Fruit fly (Drosophila melanogaster) whole organism, embryonic: ENCODE measurements around the gene Trim9.
A peak's percentile ranks its signal among the peaks of the same experiment; 100 is the strongest.

ENCODE experiments used
- Abd-B ChIP-seq: fragments of 200-800 bp; sonication (Bioruptor generic); optimal IDR thresholded peaks from 2 replicates; lab custom pipeline; 2018; ENCODE audit warnings: missing biosample characterization, mild to moderate bottlenecking, missing genetic modification characterization, moderate library complexity
- Asciz ChIP-seq: fragments of 200-800 bp; sonication (Bioruptor generic); optimal IDR thresholded peaks from 2 replicates; lab custom pipeline; 2017; ENCODE audit warnings: missing biosample characterization, mild to moderate bottlenecking, missing genetic modification characterization, missing genetic modification reagents
- CG10321 ChIP-seq: fragments of 200-800 bp; sonication (Bioruptor generic); IDR thresholded peaks from 2 replicates; pipeline ENCODE4 v1.3.6; 2022; ENCODE audit warnings: missing biosample characterization, missing genetic modification characterization
- CG11247 ChIP-seq: fragments of 200-800 bp; sonication (Bioruptor generic); IDR thresholded peaks from 2 replicates; pipeline ENCODE4 v1.3.6; 2022; ENCODE audit warnings: missing biosample characterization, missing genetic modification characterization
- CG14441 ChIP-seq: fragments of 200-800 bp; sonication (Bioruptor generic); IDR thresholded peaks from 2 replicates; pipeline ENCODE4 v1.3.6; 2022; ENCODE audit warnings: missing biosample characterization, missing genetic modification characterization
- CG15011 ChIP-seq: fragments of 200-800 bp; sonication (Bioruptor generic); optimal IDR thresholded peaks from 3 replicates; lab custom pipeline; 2018; ENCODE audit warnings: missing biosample characterization, mild to moderate bottlenecking, missing genetic modification characterization
- CG17328 ChIP-seq: fragments of 200-800 bp; sonication (Bioruptor generic); IDR thresholded peaks from 2 replicates; pipeline ENCODE4 v1.3.6; 2022; ENCODE audit warnings: missing biosample characterization, missing genetic modification characterization
- CG17361 ChIP-seq: fragments of 200-800 bp; sonication (Bioruptor generic); IDR thresholded peaks from 3 replicates; pipeline ENCODE4 v1.3.6; 2022; ENCODE audit warnings: missing biosample characterization, missing genetic modification characterization
- CG2116 ChIP-seq: fragments of 200-800 bp; sonication (Bioruptor generic); optimal IDR thresholded peaks from 3 replicates; lab custom pipeline; 2018; ENCODE audit warnings: missing biosample characterization, mild to moderate bottlenecking, missing genetic modification characterization
- CG2199 ChIP-seq: fragments of 200-800 bp; sonication (Bioruptor generic); IDR thresholded peaks from 3 replicates; pipeline ENCODE4 v1.3.6; 2022; ENCODE audit warnings: missing biosample characterization, missing genetic modification characterization
- CG32767 ChIP-seq: fragments of 200-800 bp; sonication (Bioruptor generic); IDR thresholded peaks from 2 replicates; pipeline ENCODE4 v1.3.6; 2022; ENCODE audit warnings: missing biosample characterization, missing genetic modification characterization
- CG33557 ChIP-seq: fragments of 200-800 bp; sonication (Bioruptor generic); optimal IDR thresholded peaks from 2 replicates; lab custom pipeline; 2019; ENCODE audit warnings: missing biosample characterization, mild to moderate bottlenecking, missing genetic modification characterization, moderate library complexity
- CG4707 ChIP-seq: fragments of 200-800 bp; sonication (Bioruptor generic); optimal IDR thresholded peaks from 2 replicates; lab custom pipeline; 2018; ENCODE audit warnings: missing biosample characterization, mild to moderate bottlenecking, missing genetic modification characterization, moderate library complexity
- CG6175 ChIP-seq: fragments of 200-800 bp; sonication (Bioruptor generic); IDR thresholded peaks from 3 replicates; pipeline ENCODE4 v1.3.6; 2022; ENCODE audit warnings: missing biosample characterization, missing genetic modification characterization
- CG6654 ChIP-seq: fragments of 200-800 bp; sonication (Bioruptor generic); optimal IDR thresholded peaks from 2 replicates; lab custom pipeline; 2017; ENCODE audit warnings: missing biosample characterization, mild to moderate bottlenecking, missing genetic modification characterization
- CG6813 ChIP-seq: fragments of 200-800 bp; sonication (Bioruptor generic); optimal IDR thresholded peaks from 2 replicates; lab custom pipeline; 2017; ENCODE audit warnings: missing biosample characterization, missing genetic modification characterization, mild to moderate bottlenecking, moderate library complexity, missing genetic modification reagents
- CG7271 ChIP-seq: fragments of 200-800 bp; sonication (Bioruptor generic); optimal IDR thresholded peaks from 2 replicates; lab custom pipeline; 2018; ENCODE audit warnings: missing biosample characterization, mild to moderate bottlenecking, missing genetic modification characterization, moderate library complexity
- CG7556 ChIP-seq: fragments of 200-800 bp; sonication (Bioruptor generic); optimal IDR thresholded peaks from 2 replicates; lab custom pipeline; 2017; ENCODE audit warnings: missing biosample characterization, mild to moderate bottlenecking, missing genetic modification characterization
- CHES-1-like ChIP-seq: fragments of 200-800 bp; sonication (Bioruptor generic); optimal IDR thresholded peaks from 2 replicates; lab custom pipeline; 2016; ENCODE audit warnings: missing biosample characterization, missing genetic modification characterization
- E2f2 ChIP-seq: fragments of 200-800 bp; sonication (Bioruptor generic); IDR thresholded peaks from 2 replicates; pipeline ENCODE4 v1.3.6; 2022; ENCODE audit warnings: missing biosample characterization, missing genetic modification characterization
- Fer3 ChIP-seq: fragments of 200-800 bp; sonication (Bioruptor generic); optimal IDR thresholded peaks from 2 replicates; lab custom pipeline; 2018; ENCODE audit warnings: missing biosample characterization, mild to moderate bottlenecking, missing genetic modification characterization, moderate library complexity
- GATAe ChIP-seq: fragments of 200-800 bp; sonication (Bioruptor generic); conservative IDR thresholded peaks from 2 replicates; pipeline ENCODE4 v1.3.6; 2022; ENCODE audit warnings: missing biosample characterization, missing genetic modification characterization
- Gsc ChIP-seq: fragments of 200-800 bp; sonication (Bioruptor generic); IDR thresholded peaks from 2 replicates; pipeline ENCODE4 v1.3.6; 2022; ENCODE audit warnings: missing biosample characterization, missing genetic modification characterization
- Hsf ChIP-seq: fragments of 200-800 bp; sonication (Bioruptor generic); optimal IDR thresholded peaks from 3 replicates; lab custom pipeline; 2016; ENCODE audit warnings: missing biosample characterization, missing genetic modification characterization
- Jarid2 ChIP-seq: fragments of 200-800 bp; sonication (Bioruptor generic); optimal IDR thresholded peaks from 3 replicates; lab custom pipeline; 2017; ENCODE audit warnings: mild to moderate bottlenecking, missing biosample characterization, missing genetic modification reagents, missing genetic modification characterization
- Oaz ChIP-seq: fragments of 200-800 bp; sonication (Bioruptor generic); IDR thresholded peaks from 2 replicates; pipeline ENCODE4 v1.3.6; 2022; ENCODE audit warnings: missing biosample characterization, missing genetic modification characterization
- Oli ChIP-seq: fragments of 200-800 bp; sonication (Bioruptor generic); optimal IDR thresholded peaks from 2 replicates; lab custom pipeline; 2018; ENCODE audit warnings: missing biosample characterization, mild to moderate bottlenecking, missing genetic modification characterization, moderate library complexity
- Optix ChIP-seq: fragments of 200-800 bp; sonication (Bioruptor generic); IDR thresholded peaks from 3 replicates; pipeline ENCODE4 v1.3.6; 2022; ENCODE audit warnings: missing biosample characterization, missing genetic modification characterization
- PHDP ChIP-seq: fragments of 200-800 bp; sonication (Bioruptor generic); optimal IDR thresholded peaks from 3 replicates; lab custom pipeline; 2018; ENCODE audit warnings: missing biosample characterization, mild to moderate bottlenecking, missing genetic modification characterization, moderate library complexity
- Scr ChIP-seq: fragments of 200-800 bp; sonication (Bioruptor generic); IDR thresholded peaks from 2 replicates; pipeline ENCODE4 v1.3.6; 2022; ENCODE audit warnings: missing biosample characterization, missing genetic modification characterization; ENCODE audit not compliant: partially characterized antibody
- Stat92E ChIP-seq, 3 experiments: fragments of >200 bp in 2 of 3; fragments of 200-800 bp in 1 of 3; sonication (Bioruptor generic) in 1 of 3; optimal IDR thresholded peaks; 2 replicates each; lab custom pipeline; 2017 to 2019; ENCODE audit warnings: missing biosample characterization in 3 of 3, missing genetic modification characterization in 3 of 3, mild to moderate bottlenecking in 1 of 3, moderate library complexity in 1 of 3
- Xbp1 ChIP-seq: fragments of 200-800 bp; sonication (Bioruptor generic); optimal IDR thresholded peaks from 3 replicates; lab custom pipeline; 2016; ENCODE audit warnings: missing biosample characterization, mild to moderate bottlenecking, missing genetic modification characterization
- btn ChIP-seq: fragments of 200-800 bp; sonication (Bioruptor generic); optimal IDR thresholded peaks from 2 replicates; lab custom pipeline; 2016; ENCODE audit warnings: missing biosample characterization, missing genetic modification characterization
- ci ChIP-seq: fragments of 200-800 bp; sonication (Bioruptor generic); IDR thresholded peaks from 3 replicates; pipeline ENCODE4 v1.3.6; 2022; ENCODE audit warnings: missing biosample characterization, missing genetic modification characterization
- exex ChIP-seq: fragments of 200-800 bp; sonication (Bioruptor generic); optimal IDR thresholded peaks from 4 replicates; lab custom pipeline; 2018; ENCODE audit warnings: missing biosample characterization, mild to moderate bottlenecking, missing genetic modification characterization, moderate library complexity
- fd96Cb ChIP-seq: fragments of 200-800 bp; sonication (Bioruptor generic); optimal IDR thresholded peaks from 2 replicates; lab custom pipeline; 2018; ENCODE audit warnings: missing biosample characterization, mild to moderate bottlenecking, missing genetic modification characterization, moderate library complexity
- ftz-f1 ChIP-seq: fragments of 200-800 bp; sonication (Bioruptor generic); optimal IDR thresholded peaks from 2 replicates; lab custom pipeline; 2016; ENCODE audit warnings: missing biosample characterization, missing genetic modification characterization
- ken ChIP-seq: fragments of 200-800 bp; sonication (Bioruptor generic); IDR thresholded peaks from 3 replicates; pipeline ENCODE4 v1.3.6; 2022; ENCODE audit warnings: missing biosample characterization, missing genetic modification characterization
- kni ChIP-seq: fragments of 200-800 bp; sonication (Bioruptor generic); optimal IDR thresholded peaks from 3 replicates; lab custom pipeline; 2017; ENCODE audit warnings: mild to moderate bottlenecking, missing biosample characterization, missing genetic modification reagents, missing genetic modification characterization
- lab ChIP-seq: fragments of 200-800 bp; sonication (Bioruptor generic); optimal IDR thresholded peaks from 3 replicates; lab custom pipeline; 2017; ENCODE audit warnings: missing biosample characterization, missing genetic modification characterization, mild to moderate bottlenecking, moderate library complexity, missing genetic modification reagents
- lbe ChIP-seq: fragments of 200-800 bp; sonication (Bioruptor generic); optimal IDR thresholded peaks from 2 replicates; lab custom pipeline; 2016; ENCODE audit warnings: missing biosample characterization, mild to moderate bottlenecking, missing genetic modification characterization
- maf-S ChIP-seq: fragments of 200-800 bp; sonication (Bioruptor generic); optimal IDR thresholded peaks from 2 replicates; lab custom pipeline; 2016; ENCODE audit warnings: missing biosample characterization, missing genetic modification characterization
- org-1 ChIP-seq: fragments of 200-800 bp; sonication (Bioruptor generic); optimal IDR thresholded peaks from 2 replicates; lab custom pipeline; 2017; ENCODE audit warnings: missing biosample characterization, missing genetic modification characterization
- run ChIP-seq: fragments of 200-800 bp; sonication (Bioruptor generic); optimal IDR thresholded peaks from 3 replicates; lab custom pipeline; 2018; ENCODE audit warnings: missing biosample characterization, mild to moderate bottlenecking, missing genetic modification characterization
- sc ChIP-seq, 3 experiments: fragments of >200 bp in 2 of 3; fragments of 200-800 bp in 1 of 3; sonication (Bioruptor generic) in 1 of 3; optimal IDR thresholded peaks; 2 replicates in 2 of 3; 3 replicates in 1 of 3; lab custom pipeline; 2017; ENCODE audit warnings: mild to moderate bottlenecking in 1 of 3, missing biosample characterization in 1 of 3, missing genetic modification characterization in 1 of 3, missing genetic modification reagents in 1 of 3
- sr ChIP-seq: fragments of 200-800 bp; sonication (Bioruptor generic); IDR thresholded peaks from 3 replicates; pipeline ENCODE4 v1.3.6; 2022; ENCODE audit warnings: missing biosample characterization, missing genetic modification characterization
- twi ChIP-seq: fragments of 200-800 bp; optimal IDR thresholded peaks from 2 replicates; lab custom pipeline; 2019; ENCODE audit warnings: missing biosample characterization, mild to moderate bottlenecking, missing genetic modification characterization, moderate library complexity
- tx ChIP-seq: fragments of 200-800 bp; sonication (Bioruptor generic); optimal IDR thresholded peaks from 2 replicates; lab custom pipeline; 2016; ENCODE audit warnings: missing biosample characterization, missing genetic modification characterization
- vvl ChIP-seq: fragments of 200-800 bp; sonication (Bioruptor generic); IDR thresholded peaks from 2 replicates; pipeline ENCODE4 v1.3.6; 2022; ENCODE audit warnings: missing biosample characterization, missing genetic modification characterization
- zen2 ChIP-seq: fragments of 200-800 bp; sonication (Bioruptor generic); IDR thresholded peaks from 3 replicates; pipeline ENCODE4 v1.3.6; 2022; ENCODE audit warnings: missing biosample characterization, missing genetic modification characterization; ENCODE audit not compliant: partially characterized antibody
- zfh2 ChIP-seq: fragments of 200-800 bp; sonication (Bioruptor generic); optimal IDR thresholded peaks from 2 replicates; lab custom pipeline; 2016; ENCODE audit warnings: missing biosample characterization, missing genetic modification characterization

Gene Trim9

dm6 chr2L:10554676-10555075, 10.0 kb downstream of the Trim9 start (continued):
- no peak for TF ChIP-seq Gsc
- peak; percentile 81 for TF ChIP-seq twi (tag; lab: Kevin White, UChicago)
- no peak for TF ChIP-seq tx (GFP tag; lab: Kevin White, UChicago)
- no peak for TF ChIP-seq Hsf (GFP tag; lab: Kevin White, UChicago)
- TF ChIP-seq lbe, result no peak
- TF ChIP-seq CG6813 (GFP tag; lab: Kevin White, UChicago), result no peak
- no peak for TF ChIP-seq Oaz
- peak; percentile 42 for TF ChIP-seq lab
- TF ChIP-seq ci (GFP tag; lab: Robert Waterston, UW), result 0 out of 3 replicates have a peak, but pooled peaks have one; percentile 36
- TF ChIP-seq PHDP (tag; lab: Kevin White, UChicago), result no peak
- no peak for TF ChIP-seq Asciz
- no peak for TF ChIP-seq CHES-1-like (GFP tag; lab: Kevin White, UChicago)
- TF ChIP-seq Fer3 (tag; lab: Kevin White, UChicago), result no peak
- no peak for TF ChIP-seq CG4707 (GFP tag; lab: Kevin White, UChicago)
- TF ChIP-seq sr (GFP tag; lab: Robert Waterston, UW), result no peak
- TF ChIP-seq CG17361 (GFP tag; lab: Robert Waterston, UW), result no peak
- peak in 1 of 3 experiments; percentile 86 for TF ChIP-seq Stat92E (GFP tag; optimal IDR thresholded peaks at IDR 0.05; lab: Kevin White, UChicago)
- no peak for TF ChIP-seq CG10321
- peak; percentile 61 for TF ChIP-seq exex (tag; lab: Kevin White, UChicago)
- TF ChIP-seq run (tag; lab: Kevin White, UChicago), result no peak
- no peak for TF ChIP-seq Scr
- TF ChIP-seq fd96Cb, result no peak
- no peak for TF ChIP-seq CG33557 (GFP tag; lab: Kevin White, UChicago)
- TF ChIP-seq sc (optimal IDR thresholded peaks at IDR 0.05; lab: Kevin White, UChicago), result no peak
- TF ChIP-seq sc (GFP tag; optimal IDR thresholded peaks at IDR 0.05; lab: Kevin White, UChicago), result no peak
- TF ChIP-seq ftz-f1 (GFP tag; lab: Kevin White, UChicago), result no peak
- TF ChIP-seq zen2 (GFP tag; lab: Robert Waterston, UW), result no peak
- TF ChIP-seq CG17328 (GFP tag; lab: Robert Waterston, UW), result no peak
- TF ChIP-seq GATAe (GFP tag; lab: Robert Waterston, UW), result 0 out of 2 replicates have a peak, but pooled peaks have one; percentile 11
- TF ChIP-seq CG11247, result no peak
- TF ChIP-seq E2f2 (GFP tag; lab: Robert Waterston, UW), result no peak
- TF ChIP-seq Xbp1, result no peak
- TF ChIP-seq maf-S (GFP tag; lab: Kevin White, UChicago), result no peak
- no peak for TF ChIP-seq Oli (tag; lab: Kevin White, UChicago)
- TF ChIP-seq btn (GFP tag; lab: Kevin White, UChicago), result no peak
- TF ChIP-seq CG14441, result no peak
- TF ChIP-seq CG6654 (GFP tag; lab: Kevin White, UChicago), result no peak
- TF ChIP-seq vvl (GFP tag; lab: Robert Waterston, UW), result peak; percentile 36; the same call in 1 of the 2 replicates
- TF ChIP-seq Optix (GFP tag; lab: Robert Waterston, UW), result no peak
- TF ChIP-seq CG2199 (GFP tag; lab: Robert Waterston, UW), result peak; percentile 96
- peak; percentile 42 for TF ChIP-seq kni (GFP tag; lab: Kevin White, UChicago)
- TF ChIP-seq org-1, result no peak
- no peak for TF ChIP-seq CG32767 (GFP tag; lab: Robert Waterston, UW)
- no peak for TF ChIP-seq ken (GFP tag; lab: Robert Waterston, UW)
- no peak for TF ChIP-seq CG7556 (GFP tag; lab: Kevin White, UChicago)
- TF ChIP-seq CG7271 (tag; lab: Kevin White, UChicago), result no peak
- TF ChIP-seq Jarid2 (GFP tag; lab: Kevin White, UChicago), result no peak
- TF ChIP-seq Abd-B, result peak; percentile 41
- TF ChIP-seq CG2116, result no peak
- no peak for TF ChIP-seq CG15011 (GFP tag; lab: Kevin White, UChicago)
- no peak for TF ChIP-seq zfh2 (GFP tag; lab: Kevin White, UChicago)
- no peak for TF ChIP-seq CG6175 (GFP tag; lab: Robert Waterston, UW)
